Fruit fly (Drosophila melanogaster) whole organism, prepupa: ENCODE data around the gene tyf.

Experiments used
- CG10631 ChIP-seq: fragments of 200-800 bp; sonication (Bioruptor generic); optimal IDR thresholded peaks from 2 replicates; lab custom pipeline; 2016; ENCODE audit warnings: missing biosample characterization, missing genetic modification characterization
- CG10669 ChIP-seq: fragments of 200-800 bp; sonication (Bioruptor generic); optimal IDR thresholded peaks from 3 replicates; lab custom pipeline; 2018; ENCODE audit warnings: missing biosample characterization, mild to moderate bottlenecking, missing genetic modification characterization, moderate library complexity
- CG11294 ChIP-seq: fragments of 200-800 bp; sonication (Bioruptor generic); IDR thresholded peaks from 2 replicates; pipeline ENCODE4 v1.3.6; 2022; ENCODE audit warnings: missing biosample characterization, missing genetic modification characterization
- CG11902 ChIP-seq: fragments of 200-800 bp; sonication (Bioruptor generic); optimal IDR thresholded peaks from 3 replicates; lab custom pipeline; 2016; ENCODE audit warnings: missing biosample characterization, missing genetic modification characterization
- CG15336 ChIP-seq: fragments of 200-800 bp; sonication (Bioruptor generic); IDR thresholded peaks from 2 replicates; pipeline ENCODE4 v1.3.6; 2022; ENCODE audit warnings: missing biosample characterization, missing genetic modification characterization
- CG1621 ChIP-seq: fragments of 200-800 bp; sonication (Bioruptor generic); optimal IDR thresholded peaks from 3 replicates; lab custom pipeline; 2018; ENCODE audit warnings: missing biosample characterization, mild to moderate bottlenecking, missing genetic modification characterization
- CG16779 ChIP-seq: fragments of 200-800 bp; sonication (Bioruptor generic); optimal IDR thresholded peaks from 3 replicates; lab custom pipeline; 2017; ENCODE audit warnings: missing biosample characterization, mild to moderate bottlenecking, missing genetic modification characterization
- CG3032 ChIP-seq: fragments of 200-800 bp; optimal IDR thresholded peaks from 2 replicates; lab custom pipeline; 2019; ENCODE audit warnings: missing biosample characterization, mild to moderate bottlenecking, missing genetic modification characterization, moderate library complexity
- CG32006 ChIP-seq: fragments of 200-800 bp; sonication (Bioruptor generic); optimal IDR thresholded peaks from 3 replicates; lab custom pipeline; 2017; ENCODE audit warnings: missing biosample characterization, mild to moderate bottlenecking, missing genetic modification characterization
- CG34406 ChIP-seq: fragments of 200-800 bp; sonication (Bioruptor generic); optimal IDR thresholded peaks from 3 replicates; lab custom pipeline; 2016; ENCODE audit warnings: missing biosample characterization, missing genetic modification characterization
- CG3919 ChIP-seq: fragments of 200-800 bp; sonication (Bioruptor generic); optimal IDR thresholded peaks from 3 replicates; lab custom pipeline; 2016; ENCODE audit warnings: missing biosample characterization, missing genetic modification characterization
- CG4318 ChIP-seq: fragments of 200-800 bp; sonication (Bioruptor generic); optimal IDR thresholded peaks from 3 replicates; lab custom pipeline; 2017; ENCODE audit warnings: missing biosample characterization, mild to moderate bottlenecking, missing genetic modification characterization
- CG6163 ChIP-seq: fragments of 200-800 bp; sonication (Bioruptor generic); IDR thresholded peaks from 3 replicates; pipeline ENCODE4 v1.3.6; 2022; ENCODE audit warnings: missing biosample characterization, missing genetic modification characterization
- CG6276 ChIP-seq: fragments of 200-800 bp; sonication (Bioruptor generic); optimal IDR thresholded peaks from 2 replicates; lab custom pipeline; 2017; ENCODE audit warnings: missing biosample characterization, mild to moderate bottlenecking, missing genetic modification characterization
- CG6792 ChIP-seq: fragments of 200-800 bp; sonication (Bioruptor generic); optimal IDR thresholded peaks from 3 replicates; lab custom pipeline; 2016; ENCODE audit warnings: missing biosample characterization, missing genetic modification characterization
- CG6808 ChIP-seq: fragments of 200-800 bp; sonication (Bioruptor generic); optimal IDR thresholded peaks from 3 replicates; lab custom pipeline; 2017; ENCODE audit warnings: missing biosample characterization, missing genetic modification characterization, mild to moderate bottlenecking, moderate library complexity, missing genetic modification reagents
- CG8119 ChIP-seq: fragments of 200-800 bp; sonication (Bioruptor generic); IDR thresholded peaks from 3 replicates; pipeline ENCODE4 v1.3.6; 2022; ENCODE audit warnings: missing biosample characterization, missing genetic modification characterization
- CG8319 ChIP-seq: fragments of 200-800 bp; sonication (Bioruptor generic); optimal IDR thresholded peaks from 3 replicates; lab custom pipeline; 2016; ENCODE audit warnings: missing biosample characterization, missing genetic modification characterization
- Eip75B ChIP-seq: fragments of 200-800 bp; sonication (Bioruptor generic); optimal IDR thresholded peaks from 3 replicates; lab custom pipeline; 2016; ENCODE audit warnings: missing biosample characterization, missing genetic modification characterization
- Eip78C ChIP-seq: fragments of 200-800 bp; sonication (Bioruptor generic); peaks from one replicate; lab custom pipeline; 2016; ENCODE audit warnings: missing biosample characterization, missing genetic modification characterization
- Ets96B ChIP-seq: fragments of 200-800 bp; optimal IDR thresholded peaks from 2 replicates; lab custom pipeline; 2019; ENCODE audit warnings: missing biosample characterization, mild to moderate bottlenecking, missing genetic modification characterization, moderate library complexity
- Gug ChIP-seq: fragments of 200-800 bp; sonication (Bioruptor generic); IDR thresholded peaks from 2 replicates; pipeline ENCODE4 v1.3.6; 2022; ENCODE audit warnings: missing biosample characterization, missing genetic modification characterization
- Hr38 ChIP-seq: sonication (Bioruptor generic); optimal IDR thresholded peaks from 2 replicates; lab custom pipeline; 2016; ENCODE audit warnings: missing biosample characterization, missing genetic modification characterization
- Hr4 ChIP-seq: fragments of 200-800 bp; sonication (Bioruptor generic); optimal IDR thresholded peaks from 3 replicates; lab custom pipeline; 2016; ENCODE audit warnings: missing biosample characterization, missing genetic modification characterization
- Lpt ChIP-seq: fragments of 200-800 bp; sonication (Bioruptor generic); optimal IDR thresholded peaks from 3 replicates; lab custom pipeline; 2016; ENCODE audit warnings: missing biosample characterization, missing genetic modification characterization
- OdsH ChIP-seq: fragments of 200-800 bp; sonication (Bioruptor generic); optimal IDR thresholded peaks from 3 replicates; lab custom pipeline; 2016; ENCODE audit warnings: missing biosample characterization, missing genetic modification characterization
- Sox102F ChIP-seq: fragments of 200-800 bp; sonication (Bioruptor generic); optimal IDR thresholded peaks from 2 replicates; lab custom pipeline; 2016; ENCODE audit warnings: missing biosample characterization, mild to moderate bottlenecking, missing genetic modification characterization
- Sox14 ChIP-seq: fragments of 200-800 bp; sonication (Bioruptor generic); optimal IDR thresholded peaks from 3 replicates; lab custom pipeline; 2016; ENCODE audit warnings: missing biosample characterization, missing genetic modification characterization
- Sox15 ChIP-seq: fragments of 200-800 bp; sonication (Bioruptor generic); optimal IDR thresholded peaks from 3 replicates; lab custom pipeline; 2016; ENCODE audit warnings: missing biosample characterization, missing genetic modification characterization
- achi ChIP-seq: fragments of 200-800 bp; sonication (Bioruptor generic); optimal IDR thresholded peaks from 3 replicates; lab custom pipeline; 2016; ENCODE audit warnings: missing biosample characterization, missing genetic modification characterization
- acj6 ChIP-seq: fragments of 200-800 bp; sonication (Bioruptor generic); optimal IDR thresholded peaks from 3 replicates; lab custom pipeline; 2016; ENCODE audit warnings: missing biosample characterization, missing genetic modification characterization
- cyc ChIP-seq: fragments of 200-800 bp; sonication (Bioruptor generic); optimal IDR thresholded peaks from 3 replicates; lab custom pipeline; 2016; ENCODE audit warnings: missing biosample characterization, missing genetic modification characterization
- dac ChIP-seq: fragments of 200-800 bp; sonication (Bioruptor generic); optimal IDR thresholded peaks from 2 replicates; lab custom pipeline; 2017; ENCODE audit warnings: missing biosample characterization, mild to moderate bottlenecking, missing genetic modification characterization
- eg ChIP-seq: fragments of 200-800 bp; sonication (Bioruptor generic); IDR thresholded peaks from 3 replicates; pipeline ENCODE4 v1.3.6; 2022; ENCODE audit warnings: missing biosample characterization, missing genetic modification characterization
- fd59A ChIP-seq: fragments of 200-800 bp; sonication (Bioruptor generic); optimal IDR thresholded peaks from 2 replicates; lab custom pipeline; 2017; ENCODE audit warnings: missing biosample characterization, mild to moderate bottlenecking, missing genetic modification characterization, missing genetic modification reagents
- fd85E ChIP-seq: fragments of 200-800 bp; sonication (Bioruptor generic); optimal IDR thresholded peaks from 3 replicates; lab custom pipeline; 2016; ENCODE audit warnings: missing biosample characterization, missing genetic modification characterization
- fkh ChIP-seq: fragments of 200-800 bp; sonication (Bioruptor generic); optimal IDR thresholded peaks from 3 replicates; lab custom pipeline; 2017; ENCODE audit warnings: missing biosample characterization, mild to moderate bottlenecking, missing genetic modification characterization, moderate library complexity
- lz ChIP-seq: fragments of 200-800 bp; sonication (Bioruptor generic); optimal IDR thresholded peaks from 3 replicates; lab custom pipeline; 2016; ENCODE audit warnings: missing biosample characterization, missing genetic modification characterization
- net ChIP-seq: fragments of 200-800 bp; sonication (Bioruptor generic); optimal IDR thresholded peaks from 3 replicates; lab custom pipeline; 2016; ENCODE audit warnings: missing biosample characterization, missing genetic modification characterization
- pdm3 ChIP-seq: fragments of 200-800 bp; sonication (Bioruptor generic); optimal IDR thresholded peaks from 3 replicates; lab custom pipeline; 2016; ENCODE audit warnings: missing biosample characterization, missing genetic modification characterization
- salr ChIP-seq, 2 experiments: fragments of 200-800 bp; sonication (Bioruptor generic); optimal IDR thresholded peaks; 3 replicates each; lab custom pipeline; 2016 to 2018; ENCODE audit warnings: missing biosample characterization in 2 of 2, missing genetic modification characterization in 2 of 2, mild to moderate bottlenecking in 1 of 2
- spab ChIP-seq: fragments of 200-800 bp; sonication (Bioruptor generic); optimal IDR thresholded peaks from 2 replicates; lab custom pipeline; 2017; ENCODE audit warnings: missing biosample characterization, mild to moderate bottlenecking, missing genetic modification characterization, missing genetic modification reagents
- ss ChIP-seq, 2 experiments: fragments of 200-800 bp; sonication (Bioruptor generic); optimal IDR thresholded peaks; 2 replicates in 1 of 2; 3 replicates in 1 of 2; lab custom pipeline; 2017 to 2018; ENCODE audit warnings: mild to moderate bottlenecking in 2 of 2, missing biosample characterization in 2 of 2, missing genetic modification characterization in 2 of 2, moderate library complexity in 1 of 2
- svp ChIP-seq: fragments of 200-800 bp; sonication (Bioruptor generic); peaks from one replicate; lab custom pipeline; 2016; ENCODE audit warnings: missing biosample characterization, missing genetic modification characterization
- topi ChIP-seq: fragments of 200-800 bp; sonication (Bioruptor generic); optimal IDR thresholded peaks from 3 replicates; lab custom pipeline; 2016; ENCODE audit warnings: missing biosample characterization, missing genetic modification characterization

tyf gene

DNA sequence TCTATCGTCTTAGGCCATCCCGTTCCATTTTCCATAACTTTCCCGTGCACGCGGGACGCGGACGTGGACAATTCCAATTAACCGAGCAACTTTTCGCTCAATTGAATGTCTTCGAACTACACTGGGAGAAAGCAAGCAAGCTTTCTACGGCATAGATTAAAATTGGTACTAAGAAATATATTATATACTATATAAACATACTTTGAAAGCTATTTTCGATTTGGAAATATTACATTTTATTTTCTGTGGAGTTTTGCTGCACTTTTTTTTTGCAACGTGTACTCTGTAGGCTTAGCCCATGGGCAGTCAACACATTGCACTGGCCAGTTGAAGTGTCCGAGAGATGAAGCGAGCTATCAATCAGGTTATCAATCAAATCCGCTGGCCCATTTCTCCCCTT is 53.7 kb downstream of the tyf start:
- TF ChIP-seq CG10669 (peak; percentile 51), CG8119 (peak; percentile 58; the same call in 2 of the 3 replicates), CG3919 (GFP tag; lab: Kevin White, UChicago) (peak; percentile 56), CG6163 (GFP tag; lab: Robert Waterston, UW) (peak; percentile 61; the same call in 2 of the 3 replicates), Gug (GFP tag; lab: Robert Waterston, UW) (peak; percentile 52), CG10631 (GFP tag; lab: Kevin White, UChicago) (peak; percentile 47), CG1621 (tag; lab: Kevin White, UChicago) (peak; percentile 40), Sox15 (no peak), CG3032 (peak; percentile 35), CG11294 (GFP tag; lab: Robert Waterston, UW) (no peak), CG15336 (GFP tag; lab: Robert Waterston, UW) (peak; percentile 67), Sox14 (GFP tag; lab: Kevin White, UChicago) (no peak), CG16779 (tag; lab: Kevin White, UChicago) (peak; percentile 26), Lpt (GFP tag; lab: Kevin White, UChicago) (peak; percentile 28), CG6792 (GFP tag; lab: Kevin White, UChicago) (peak; percentile 16), acj6 (GFP tag; lab: Kevin White, UChicago) (peak; percentile 28), fd85E (GFP tag; lab: Kevin White, UChicago) (no peak), fd59A (GFP tag; lab: Kevin White, UChicago) (peak; percentile 4), CG11902 (GFP tag; lab: Kevin White, UChicago) (no peak), pdm3 (GFP tag; lab: Kevin White, UChicago) (peak; percentile 45), Eip78C (GFP tag; lab: Kevin White, UChicago) (peak; percentile 69), Ets96B (tag; lab: Kevin White, UChicago) (peak; percentile 30), CG6276 (peak; percentile 32), CG34406 (GFP tag; lab: Kevin White, UChicago) (no peak), topi (GFP tag; lab: Kevin White, UChicago) (no peak), spab (GFP tag; lab: Kevin White, UChicago) (peak; percentile 21), dac (no peak), svp (GFP tag; lab: Kevin White, UChicago) (peak; percentile 73), achi (GFP tag; lab: Kevin White, UChicago) (peak; percentile 61), fkh (no peak), OdsH (GFP tag; lab: Kevin White, UChicago) (peak; percentile 41), Eip75B (peak; percentile 14), salr (GFP tag; optimal IDR thresholded peaks at IDR 0.05; lab: Kevin White, UChicago) (peak in 1 of 2 experiments; percentile 20), CG4318 (peak; percentile 55), CG32006 (GFP tag; lab: Kevin White, UChicago) (peak; percentile 78), CG8319 (GFP tag; lab: Kevin White, UChicago) (no peak), eg (GFP tag; lab: Robert Waterston, UW) (peak; percentile 70), Hr4 (GFP tag; lab: Kevin White, UChicago) (peak; percentile 62)

DNA sequence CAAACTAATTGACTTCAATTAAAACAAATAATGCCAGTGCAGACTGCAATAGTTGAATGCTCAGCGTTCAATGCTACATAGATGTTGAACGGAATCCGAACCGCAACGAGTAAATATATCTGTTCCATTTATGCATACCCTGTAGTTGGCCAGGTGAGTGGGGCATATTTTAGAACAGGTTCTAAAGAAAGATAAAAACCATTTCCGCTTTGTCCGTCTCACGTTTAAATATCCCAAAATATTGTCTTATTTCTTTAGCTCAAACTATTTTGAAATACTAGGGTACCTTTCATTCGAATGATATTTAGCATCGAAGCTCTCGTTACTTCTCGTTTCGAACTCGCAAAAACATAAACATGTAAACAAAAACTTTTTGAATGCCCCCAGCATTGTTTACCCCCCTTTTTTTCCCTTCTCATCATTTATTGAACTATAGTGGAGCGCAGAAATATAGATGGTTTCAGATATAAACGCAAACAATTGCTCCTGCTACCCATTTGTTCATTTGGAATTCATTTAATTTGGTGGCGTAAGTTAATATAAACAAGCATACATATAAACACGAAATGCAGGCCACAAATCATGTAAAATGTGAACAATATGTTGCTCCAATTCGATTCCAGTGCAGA is 55.4 kb downstream of the tyf start:
- TF ChIP-seq Eip78C (GFP tag; lab: Kevin White, UChicago) (peak; percentile 67), Hr4 (GFP tag; lab: Kevin White, UChicago) (peak; percentile 9), lz (no peak), CG11902 (GFP tag; lab: Kevin White, UChicago) (no peak), CG16779 (tag; lab: Kevin White, UChicago) (no peak), CG6792 (GFP tag; lab: Kevin White, UChicago) (no peak), Sox15 (no peak), fkh (no peak), salr (GFP tag; optimal IDR thresholded peaks at IDR 0.05; lab: Kevin White, UChicago) (no peak), CG8319 (GFP tag; lab: Kevin White, UChicago) (no peak), CG4318 (no peak), svp (GFP tag; lab: Kevin White, UChicago) (peak; percentile 20), CG11294 (GFP tag; lab: Robert Waterston, UW) (peak; percentile 43; the same call in 1 of the 2 replicates), CG6276 (no peak), achi (GFP tag; lab: Kevin White, UChicago) (peak; percentile 24), cyc (GFP tag; lab: Kevin White, UChicago) (peak; percentile 22), Eip75B (no peak), CG6808 (GFP tag; lab: Kevin White, UChicago) (no peak), pdm3 (GFP tag; lab: Kevin White, UChicago) (peak; percentile 37), CG6163 (GFP tag; lab: Robert Waterston, UW) (peak; percentile 77), CG32006 (GFP tag; lab: Kevin White, UChicago) (peak; percentile 38), CG34406 (GFP tag; lab: Kevin White, UChicago) (no peak), CG15336 (GFP tag; lab: Robert Waterston, UW) (peak; percentile 64), ss (GFP tag; optimal IDR thresholded peaks at IDR 0.05; lab: Kevin White, UChicago) (no peak), fd59A (GFP tag; lab: Kevin White, UChicago) (no peak), eg (GFP tag; lab: Robert Waterston, UW) (peak; percentile 79), Sox102F (GFP tag; lab: Kevin White, UChicago) (peak; percentile 10), CG3919 (GFP tag; lab: Kevin White, UChicago) (peak; percentile 20), Hr38 (GFP tag; lab: Kevin White, UChicago) (no peak), Gug (GFP tag; lab: Robert Waterston, UW) (0 out of 2 replicates have a peak, but pooled peaks have one; percentile 20), net (GFP tag; lab: Kevin White, UChicago) (no peak), CG10669 (no peak), spab (GFP tag; lab: Kevin White, UChicago) (no peak)
